Fruit fly (Drosophila melanogaster) whole organism, wandering third instar larva: Measurements from ENCODE around the gene CG1275.

ENCODE experiments used
- Abd-B ChIP-seq: fragments of >200 bp; optimal IDR thresholded peaks from 2 replicates; lab custom pipeline; 2017; ENCODE audit warnings: missing biosample characterization, missing genetic modification characterization
- CG32264 ChIP-seq: fragments of 200-800 bp; sonication (Bioruptor generic); optimal IDR thresholded peaks from 2 replicates; lab custom pipeline; 2016; ENCODE audit warnings: missing biosample characterization, missing genetic modification characterization
- CG9705 ChIP-seq: fragments of 200-800 bp; sonication (Bioruptor generic); optimal IDR thresholded peaks from 2 replicates; lab custom pipeline; 2018; ENCODE audit warnings: missing biosample characterization, mild to moderate bottlenecking, missing genetic modification characterization
- CrebA ChIP-seq: fragments of 200-800 bp; sonication (Bioruptor generic); optimal IDR thresholded peaks from 2 replicates; lab custom pipeline; 2016; ENCODE audit warnings: missing biosample characterization, mild to moderate bottlenecking, missing genetic modification characterization, borderline replicate concordance
- Dfd ChIP-seq: fragments of >200 bp; optimal IDR thresholded peaks from 2 replicates; lab custom pipeline; 2017; ENCODE audit warnings: missing biosample characterization, missing genetic modification characterization
- GATAd ChIP-seq: sonication (Bioruptor generic); optimal IDR thresholded peaks from 2 replicates; lab custom pipeline; 2016; ENCODE audit warnings: missing biosample characterization, missing genetic modification characterization
- HLH106 ChIP-seq: fragments of 200-800 bp; optimal IDR thresholded peaks from 3 replicates; lab custom pipeline; 2019; ENCODE audit warnings: missing biosample characterization, mild to moderate bottlenecking, missing genetic modification characterization, moderate library complexity
- Hnf4 ChIP-seq: fragments of 200-800 bp; sonication (Bioruptor generic); optimal IDR thresholded peaks from 2 replicates; lab custom pipeline; 2016; ENCODE audit warnings: missing biosample characterization, mild to moderate bottlenecking, missing genetic modification characterization
- Hr78 ChIP-seq: fragments of >200 bp; optimal IDR thresholded peaks from 2 replicates; lab custom pipeline; 2017; ENCODE audit warnings: missing biosample characterization, missing genetic modification characterization
- Hr83 ChIP-seq: fragments of 200-300 bp; sonication (Bioruptor generic); optimal IDR thresholded peaks from 2 replicates; lab custom pipeline; 2016; ENCODE audit warnings: missing biosample characterization, mild to moderate bottlenecking, missing genetic modification characterization, moderate library complexity; ENCODE audit not compliant: poor library complexity, severe bottlenecking
- Jra ChIP-seq: sonication (Bioruptor generic); optimal IDR thresholded peaks from 2 replicates; lab custom pipeline; 2016; ENCODE audit warnings: missing biosample characterization, missing genetic modification characterization
- Mio ChIP-seq: sonication (Bioruptor generic); optimal IDR thresholded peaks from 2 replicates; lab custom pipeline; 2016; ENCODE audit warnings: missing biosample characterization, missing genetic modification characterization
- N ChIP-seq: fragments of >200 bp; optimal IDR thresholded peaks from 2 replicates; lab custom pipeline; 2018; ENCODE audit warnings: missing biosample characterization, missing external identifiers, missing genetic modification characterization
- OdsH ChIP-seq: fragments of 200-800 bp; sonication (Bioruptor generic); optimal IDR thresholded peaks from 2 replicates; lab custom pipeline; 2016; ENCODE audit warnings: missing biosample characterization, mild to moderate bottlenecking, missing genetic modification characterization
- Rel ChIP-seq, 2 experiments: fragments of 200-800 bp; sonication (Bioruptor generic) in 1 of 2; optimal IDR thresholded peaks; 2 replicates in 1 of 2; 3 replicates in 1 of 2; lab custom pipeline; 2016 to 2019; ENCODE audit warnings: mild to moderate bottlenecking in 2 of 2, missing biosample characterization in 2 of 2, missing genetic modification characterization in 2 of 2, moderate library complexity in 1 of 2
- Sp1 ChIP-seq: fragments of 200-800 bp; sonication (Bioruptor generic); optimal IDR thresholded peaks from 3 replicates; lab custom pipeline; 2019; ENCODE audit warnings: missing biosample characterization, mild to moderate bottlenecking, missing genetic modification characterization, moderate library complexity
- br ChIP-seq: fragments of 200-800 bp; sonication (Bioruptor generic); optimal IDR thresholded peaks from 2 replicates; lab custom pipeline; 2016; ENCODE audit warnings: missing biosample characterization, missing genetic modification characterization
- brk ChIP-seq: fragments of 200-800 bp; sonication (Bioruptor generic); optimal IDR thresholded peaks from 2 replicates; lab custom pipeline; 2016; ENCODE audit warnings: missing biosample characterization, mild to moderate bottlenecking, missing genetic modification characterization
- dl ChIP-seq, 2 experiments: fragments of 175-275, 200-275 bp in 1 of 2; fragments of 200-275 bp in 1 of 2; sonication (Bioruptor generic); optimal IDR thresholded peaks; lab custom pipeline; 2018; ENCODE audit warnings: mild to moderate bottlenecking in 2 of 2, missing biosample characterization in 2 of 2, missing genetic modification characterization in 2 of 2, moderate library complexity in 2 of 2; ENCODE audit not compliant: partially characterized antibody in 2 of 2, insufficient read depth in 1 of 2
- ey ChIP-seq: fragments of 200-800 bp; sonication (Bioruptor generic); optimal IDR thresholded peaks from 2 replicates; lab custom pipeline; 2016; ENCODE audit warnings: missing biosample characterization, missing genetic modification characterization
- foxo ChIP-seq, 2 experiments: fragments of 200-800 bp; sonication (Bioruptor generic); optimal IDR thresholded peaks; 2 replicates in 1 of 2; 3 replicates in 1 of 2; lab custom pipeline; 2016 to 2017; ENCODE audit warnings: missing biosample characterization in 2 of 2, missing genetic modification characterization in 2 of 2
- h ChIP-seq: fragments of 200-800 bp; sonication (Bioruptor generic); optimal IDR thresholded peaks from 3 replicates; lab custom pipeline; 2016; ENCODE audit warnings: missing biosample characterization, mild to moderate bottlenecking, missing genetic modification characterization
- jim ChIP-seq: fragments of 175-275, 200-325 bp; sonication (Bioruptor generic); optimal IDR thresholded peaks from 2 replicates; lab custom pipeline; 2016; ENCODE audit warnings: missing biosample characterization, mild to moderate bottlenecking, missing genetic modification characterization
- psq ChIP-seq: fragments of 200-800 bp; sonication (Bioruptor generic); optimal IDR thresholded peaks from 3 replicates; lab custom pipeline; 2017; ENCODE audit warnings: missing biosample characterization, mild to moderate bottlenecking, missing genetic modification characterization, moderate library complexity
- rgr ChIP-seq: fragments of 200-800 bp; sonication (Bioruptor generic); optimal IDR thresholded peaks from 3 replicates; lab custom pipeline; 2016; ENCODE audit warnings: missing biosample characterization, mild to moderate bottlenecking, missing genetic modification characterization
- sage ChIP-seq: fragments of 200-800 bp; sonication (Bioruptor generic); optimal IDR thresholded peaks from 2 replicates; lab custom pipeline; 2016; ENCODE audit warnings: missing biosample characterization, mild to moderate bottlenecking, missing genetic modification characterization
- sv ChIP-seq: fragments of 200-800 bp; sonication (Bioruptor generic); optimal IDR thresholded peaks from 3 replicates; lab custom pipeline; 2016; ENCODE audit warnings: missing biosample characterization, missing genetic modification characterization
- tai ChIP-seq: sonication (Bioruptor generic); optimal IDR thresholded peaks from 2 replicates; lab custom pipeline; 2016; ENCODE audit warnings: missing biosample characterization, missing genetic modification characterization
- woc ChIP-seq: sonication (Bioruptor generic); optimal IDR thresholded peaks from 2 replicates; lab custom pipeline; 2016; ENCODE audit warnings: missing biosample characterization, mild to moderate bottlenecking, missing genetic modification characterization

The CG1275 gene

dm6 chr3L:2276250-2276649, 19.0 kb upstream of the CG1275 start, which contains the start of gene yellow-g2:
TSS of gene yellow-g2 (plus strand) at chr3L:2276550.
- TF ChIP-seq Abd-B (GFP tag; lab: Kevin White, UChicago) (no peak), Sp1 (GFP tag; lab: Kevin White, UChicago) (no peak), Hr78 (no peak), Jra (GFP tag; lab: Kevin White, UChicago) (no peak), sage (GFP tag; lab: Kevin White, UChicago) (no peak), jim (no peak), h (no peak), Hnf4 (GFP tag; lab: Kevin White, UChicago) (no peak), Rel (GFP tag; optimal IDR thresholded peaks at IDR 0.05; lab: Kevin White, UChicago) (no peak), Rel (tag; optimal IDR thresholded peaks at IDR 0.05; lab: Kevin White, UChicago) (no peak), dl (GFP tag; optimal IDR thresholded peaks at IDR 0.05; lab: Kevin White, UChicago; ENCODE audit: insufficient read depth in 1 of 2, partially characterized antibody in 2 of 2) (no peak), OdsH (GFP tag; lab: Kevin White, UChicago) (no peak), brk (GFP tag; lab: Kevin White, UChicago) (no peak), tai (no peak)

DNA sequence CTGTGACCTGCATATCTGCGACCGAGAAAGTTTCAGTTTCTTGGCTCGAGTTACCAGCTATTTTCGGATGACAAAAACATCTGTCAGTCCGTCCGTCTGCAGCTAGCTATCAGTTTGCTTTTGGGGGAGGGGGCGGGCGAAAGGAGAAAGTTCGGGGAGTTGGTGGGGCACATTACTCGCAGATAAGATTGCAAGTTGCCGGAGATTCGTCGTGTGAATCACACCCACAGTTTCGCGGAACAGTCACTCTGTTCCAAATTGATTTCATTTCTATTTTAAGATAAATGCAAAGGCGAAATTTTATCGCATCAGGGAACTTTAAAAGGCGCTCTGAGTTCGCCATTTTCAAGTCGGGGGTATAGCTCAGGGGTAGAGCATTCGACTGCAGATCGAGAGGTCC, 16.2 kb upstream of the CG1275 start:
- TF ChIP-seq CG9705 (no peak), Sp1 (GFP tag; lab: Kevin White, UChicago) (no peak), Rel (GFP tag; optimal IDR thresholded peaks at IDR 0.05; lab: Kevin White, UChicago) (no peak), Rel (tag; optimal IDR thresholded peaks at IDR 0.05; lab: Kevin White, UChicago) (peak; percentile 97)

DNA sequence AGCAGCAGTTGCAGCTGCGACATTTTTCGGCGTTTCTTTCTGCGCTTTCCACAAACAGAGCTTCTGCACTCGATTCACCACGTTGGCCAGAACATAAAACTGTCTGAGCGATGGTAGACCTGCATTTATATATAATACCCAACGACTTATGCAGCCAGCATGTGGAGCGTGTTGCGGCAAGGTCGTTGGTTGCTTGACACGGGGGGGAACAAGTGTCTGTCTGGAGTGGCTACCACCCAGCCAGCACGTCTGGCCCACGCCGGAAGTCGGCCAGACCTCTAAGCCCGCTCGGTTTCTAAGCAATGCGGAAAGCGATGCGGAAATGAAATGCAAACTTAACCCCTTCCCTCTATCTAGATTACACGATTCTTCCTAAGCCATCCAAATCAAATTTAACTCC, 15.4 kb upstream of the CG1275 start, which contains the start of gene yellow-g:
yellow-g (minus strand) TSS at position 101 of the 400 bp plus-strand sequence.
- TF ChIP-seq HLH106 (tag; lab: Kevin White, UChicago) (no peak), CG32264 (no peak), sv (GFP tag; lab: Kevin White, UChicago) (no peak), sage (GFP tag; lab: Kevin White, UChicago) (no peak), CrebA (no peak), jim (no peak)

DNA sequence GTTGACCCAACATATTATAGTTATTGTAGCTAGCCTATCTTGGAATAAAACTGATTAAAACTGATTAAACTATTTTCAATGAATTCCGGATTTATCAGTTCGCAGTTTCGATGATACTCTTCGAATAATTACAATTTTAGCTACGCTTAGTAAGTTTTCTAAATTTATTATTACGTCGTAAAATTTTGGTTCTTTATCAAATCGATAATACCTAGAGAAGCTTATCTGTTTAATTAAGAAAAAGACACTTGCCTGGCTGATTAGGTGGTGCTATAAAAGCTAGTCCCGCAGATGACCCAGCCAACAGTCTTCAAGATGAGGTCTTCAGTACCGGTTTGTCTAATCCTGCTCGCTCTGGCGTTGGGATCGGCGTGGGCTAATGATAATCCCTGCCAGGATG, 11.3 kb upstream of the CG1275 start, which contains the start of gene CG32302:
CG32302 (plus strand) TSS at position 301 of the 400 bp plus-strand sequence.
- TF ChIP-seq sage (GFP tag; lab: Kevin White, UChicago) (no peak), Hr78 (no peak), GATAd (GFP tag; lab: Kevin White, UChicago) (no peak), ey (GFP tag; lab: Kevin White, UChicago) (no peak), br (no peak), psq (GFP tag; lab: Kevin White, UChicago) (no peak), brk (GFP tag; lab: Kevin White, UChicago) (no peak), Hr83 (GFP tag; lab: Kevin White, UChicago) (no peak), N (GFP tag; lab: Kevin White, UChicago) (no peak), woc (GFP tag; lab: Kevin White, UChicago) (no peak), sv (GFP tag; lab: Kevin White, UChicago) (no peak), foxo (GFP tag; optimal IDR thresholded peaks at IDR 0.05; lab: Kevin White, UChicago) (no peak), CG32264 (no peak), Abd-B (GFP tag; lab: Kevin White, UChicago) (no peak), jim (no peak), Sp1 (GFP tag; lab: Kevin White, UChicago) (no peak), Hnf4 (GFP tag; lab: Kevin White, UChicago) (no peak), Mio (GFP tag; lab: Kevin White, UChicago) (no peak), OdsH (GFP tag; lab: Kevin White, UChicago) (no peak), rgr (no peak)

dm6 chr3L:2267558-2267957, 10.3 kb upstream of the CG1275 start, which contains the start of gene obst-I:
TSS of gene obst-I (plus strand) at chr3L:2267858.
- TF ChIP-seq Dfd (GFP tag; lab: Kevin White, UChicago) (no peak), foxo (GFP tag; optimal IDR thresholded peaks at IDR 0.05; lab: Kevin White, UChicago) (no peak), Hr83 (GFP tag; lab: Kevin White, UChicago) (no peak), CrebA (no peak), Mio (GFP tag; lab: Kevin White, UChicago) (no peak), N (GFP tag; lab: Kevin White, UChicago) (no peak)
